Fruit fly (Drosophila melanogaster): ENCODE data around the gene Spp.

Gene Spp

dm6 chr2L:518979-519891 lies 25.2 kb downstream of the Spp start:
- TF ChIP-seq svp (GFP tag) (peak; percentile 70), CG6808 (GFP tag; optimal IDR thresholded peaks at IDR 0.05) (peak; percentile 17), spab (GFP tag; optimal IDR thresholded peaks at IDR 0.05) (no peak), Eip78C (GFP tag) (peak; percentile 54)

- TF ChIP-seq svp (GFP tag) (peak; percentile 33), fkh (GFP tag; optimal IDR thresholded peaks at IDR 0.05) (no peak)
Measured at dm6 chr2L:518620-518913, 25.9 kb downstream of the Spp start.

dm6 chr2L:517911-518619 lies 26.4 kb downstream of the Spp start:
- TF ChIP-seq CG6792 (GFP tag; optimal IDR thresholded peaks at IDR 0.05), result peak; percentile 55
- peak; percentile 36 for TF ChIP-seq CG34406 (GFP tag; optimal IDR thresholded peaks at IDR 0.05)
- TF ChIP-seq fd85E (GFP tag; optimal IDR thresholded peaks at IDR 0.05), result no peak
- TF ChIP-seq Hr39 (GFP tag; optimal IDR thresholded peaks at IDR 0.05), result peak; percentile 66
- no peak for TF ChIP-seq eg (GFP tag; IDR thresholded peaks at IDR 0.05)
- TF ChIP-seq OdsH (GFP tag; optimal IDR thresholded peaks at IDR 0.05), result peak; percentile 23
- TF ChIP-seq Lpt (GFP tag; optimal IDR thresholded peaks at IDR 0.05), result no peak
- TF ChIP-seq CG1621 (tag; optimal IDR thresholded peaks at IDR 0.05), result no peak
- TF ChIP-seq Sox102F (GFP tag; optimal IDR thresholded peaks at IDR 0.05), result peak; percentile 49
- peak; percentile 43 for TF ChIP-seq Ets96B (tag; optimal IDR thresholded peaks at IDR 0.05)
- TF ChIP-seq vri (GFP tag; optimal IDR thresholded peaks at IDR 0.05), result no peak
- peak; percentile 24 for TF ChIP-seq CG10631 (GFP tag; optimal IDR thresholded peaks at IDR 0.05)
- TF ChIP-seq Hr4 (GFP tag; optimal IDR thresholded peaks at IDR 0.05), result no peak
- TF ChIP-seq Sox14 (GFP tag; optimal IDR thresholded peaks at IDR 0.05), result peak; percentile 12
- peak; percentile 47 for TF ChIP-seq lz (GFP tag; optimal IDR thresholded peaks at IDR 0.05)
- TF ChIP-seq CG32006 (GFP tag; optimal IDR thresholded peaks at IDR 0.05), result no peak
- no peak for TF ChIP-seq ss (GFP tag; optimal IDR thresholded peaks at IDR 0.05)
- TF ChIP-seq pdm3 (GFP tag; optimal IDR thresholded peaks at IDR 0.05), result peak; percentile 40
- peak; percentile 69 for TF ChIP-seq Ets21C (GFP tag; optimal IDR thresholded peaks at IDR 0.05)
- TF ChIP-seq CG15336 (GFP tag; IDR thresholded peaks at IDR 0.05), result no peak
- peak; percentile 2 for TF ChIP-seq Sox15 (GFP tag; optimal IDR thresholded peaks at IDR 0.05)
- no peak for TF ChIP-seq CG4318 (GFP tag; optimal IDR thresholded peaks at IDR 0.05)
- TF ChIP-seq Eip78C (GFP tag), result peak; percentile 85
- TF ChIP-seq CG16779 (tag; optimal IDR thresholded peaks at IDR 0.05), result no peak
- no peak for TF ChIP-seq CG3032 (tag; optimal IDR thresholded peaks at IDR 0.05)
- no peak for TF ChIP-seq dac (GFP tag; optimal IDR thresholded peaks at IDR 0.05)
- peak; percentile 54 for TF ChIP-seq Met (GFP tag; optimal IDR thresholded peaks at IDR 0.05)
- TF ChIP-seq CG6808 (GFP tag; optimal IDR thresholded peaks at IDR 0.05), result no peak
- TF ChIP-seq Hr38 (GFP tag; optimal IDR thresholded peaks at IDR 0.05), result no peak
- TF ChIP-seq acj6 (GFP tag; optimal IDR thresholded peaks at IDR 0.05), result peak; percentile 19
- peak; percentile 21 for TF ChIP-seq CG10669 (GFP tag; optimal IDR thresholded peaks at IDR 0.05)
- no peak for TF ChIP-seq CG9139 (GFP tag; optimal IDR thresholded peaks at IDR 0.05)
- TF ChIP-seq CG8119 (GFP tag; IDR thresholded peaks at IDR 0.05), result no peak
- TF ChIP-seq CG6163 (GFP tag; IDR thresholded peaks at IDR 0.05), result no peak
- peak; percentile 63 for TF ChIP-seq topi (GFP tag; optimal IDR thresholded peaks at IDR 0.05)
- peak; percentile 56 for TF ChIP-seq CG31627 (GFP tag; optimal IDR thresholded peaks at IDR 0.05)
- TF ChIP-seq svp (GFP tag), result peak; percentile 57
- TF ChIP-seq esn (GFP tag; optimal IDR thresholded peaks at IDR 0.05), result peak; percentile 68
- TF ChIP-seq net (GFP tag; optimal IDR thresholded peaks at IDR 0.05), result no peak
- no peak for TF ChIP-seq CG11762 (GFP tag; optimal IDR thresholded peaks at IDR 0.05; ENCODE audit: insufficient read depth)
- peak; percentile 47 for TF ChIP-seq CG3919 (GFP tag; optimal IDR thresholded peaks at IDR 0.05)
- peak; percentile 12 for TF ChIP-seq spab (GFP tag; optimal IDR thresholded peaks at IDR 0.05)
- no peak for TF ChIP-seq salr (GFP tag; optimal IDR thresholded peaks at IDR 0.05)
- TF ChIP-seq CG11902 (GFP tag; optimal IDR thresholded peaks at IDR 0.05), result peak; percentile 13

Data from whole organism, prepupa.